Worm (Caenorhabditis elegans): ENCODE measurements around the gene msp-38.

msp-38 gene

ce11 chrIV:10111441-10111840, 32.1 kb downstream of the msp-38 start, which contains the start of gene spch-1:
Gene spch-1, minus strand, starts transcription at chrIV:10111541.
- TF ChIP-seq dmd-4 (tag; optimal IDR thresholded peaks at IDR 0.05; ENCODE audit: borderline replicate concordance) (no peak), gmeb-2 (tag; optimal IDR thresholded peaks at IDR 0.05) (no peak), ref-2 (tag; optimal IDR thresholded peaks at IDR 0.05) (no peak), K09A11.1 (tag; optimal IDR thresholded peaks at IDR 0.05; ENCODE audit: insufficient read depth) (no peak), ceh-24 (tag; optimal IDR thresholded peaks at IDR 0.05) (no peak), ets-4 (tag; optimal IDR thresholded peaks at IDR 0.05) (no peak), T23F11.4 (GFP tag; optimal IDR thresholded peaks at IDR 0.05) (no peak), sox-4 (tag; optimal IDR thresholded peaks at IDR 0.05) (no peak), pha-2 (tag; optimal IDR thresholded peaks at IDR 0.05) (no peak), ceh-45 (GFP tag; IDR thresholded peaks at IDR 0.05) (no peak), syd-9 (tag; optimal IDR thresholded peaks at IDR 0.05) (no peak)

DNA sequence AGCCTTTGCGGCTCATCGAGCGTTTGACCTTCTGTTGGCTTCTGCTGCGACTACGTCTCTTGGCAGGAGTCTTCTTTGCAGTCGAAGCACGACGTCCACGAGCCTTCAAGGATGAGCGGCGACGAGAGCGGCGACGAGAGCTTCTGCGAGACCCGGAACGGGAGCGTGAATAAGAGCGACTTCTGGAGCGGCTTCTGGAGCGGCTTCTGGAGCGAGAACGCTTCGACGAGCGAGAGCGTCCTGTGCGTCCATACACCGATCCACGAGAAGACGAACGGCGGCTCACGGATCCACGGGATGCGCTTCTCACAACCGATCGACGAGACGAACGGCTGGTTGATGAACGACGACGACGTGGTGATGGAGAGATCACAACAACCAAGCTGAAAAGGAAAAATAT, 32.7 kb downstream of the msp-38 start:
- TF ChIP-seq madf-2 (tag; optimal IDR thresholded peaks at IDR 0.05), result no peak
- TF ChIP-seq gmeb-2 (tag; optimal IDR thresholded peaks at IDR 0.05), result no peak
- TF ChIP-seq ceh-6 (GFP tag; optimal IDR thresholded peaks at IDR 0.05), result no peak
- no peak for TF ChIP-seq dmd-4 (tag; optimal IDR thresholded peaks at IDR 0.05; ENCODE audit: borderline replicate concordance)
- no peak for TF ChIP-seq hlh-13 (GFP tag; optimal IDR thresholded peaks at IDR 0.05)
- no peak for TF ChIP-seq ceh-30 (tag; optimal IDR thresholded peaks at IDR 0.05)
- TF ChIP-seq ceh-22 (tag; optimal IDR thresholded peaks at IDR 0.05), result no peak
- no peak for TF ChIP-seq C38D4.7 (GFP tag; optimal IDR thresholded peaks at IDR 0.05)
- no peak for TF ChIP-seq che-1 (tag; optimal IDR thresholded peaks at IDR 0.05)

DNA sequence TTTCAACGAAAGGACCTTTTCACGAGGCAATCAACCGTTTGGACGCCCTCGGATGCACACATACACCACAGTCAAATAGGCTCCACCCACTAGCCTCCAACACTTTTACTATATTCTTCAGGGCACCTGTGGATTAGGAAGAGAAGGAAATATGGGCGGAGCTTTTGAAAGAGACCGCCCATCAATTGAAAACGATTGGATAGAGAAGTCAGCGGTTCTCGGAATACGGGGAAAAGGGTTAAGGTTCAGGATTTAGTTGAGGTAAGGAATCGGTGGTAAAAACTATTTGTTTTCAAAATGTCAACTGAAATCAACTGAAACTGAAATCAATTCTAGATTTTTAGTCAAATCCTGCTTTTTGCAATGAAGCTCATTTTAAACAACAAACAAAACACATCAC, 33.1 kb downstream of the msp-38 start, which contains the start of gene egl-38:
Gene egl-38 (minus strand): TSS at position 101 of the 400 bp plus-strand sequence.
- TF ChIP-seq hlh-30 (tag; optimal IDR thresholded peaks at IDR 0.05; ENCODE audit: insufficient read depth) (no peak), lim-6 (tag; optimal IDR thresholded peaks at IDR 0.05) (no peak), elt-4 (tag; optimal IDR thresholded peaks at IDR 0.05) (no peak), ztf-16 (tag; optimal IDR thresholded peaks at IDR 0.05) (no peak), unc-55 (GFP tag; optimal IDR thresholded peaks at IDR 0.05) (no peak), ceh-18 (tag; optimal IDR thresholded peaks at IDR 0.05) (no peak), unc-86 (tag; optimal IDR thresholded peaks at IDR 0.05) (no peak), ceh-30 (tag; optimal IDR thresholded peaks at IDR 0.05) (no peak), fax-1 (tag; optimal IDR thresholded peaks at IDR 0.05) (no peak), ceh-24 (tag; optimal IDR thresholded peaks at IDR 0.05) (no peak), ceh-45 (GFP tag; IDR thresholded peaks at IDR 0.05) (no peak), ceh-14 (tag; optimal IDR thresholded peaks at IDR 0.05) (no peak), zip-5 (tag; optimal IDR thresholded peaks at IDR 0.05) (no peak)

ce11 chrIV:10096881-10097280, 46.7 kb downstream of the msp-38 start, which contains the start of gene dis-3:
Gene dis-3, plus strand, starts transcription at chrIV:10097202.
- TF ChIP-seq hlh-6 (tag; optimal IDR thresholded peaks at IDR 0.05) (no peak), npax-4 (tag; optimal IDR thresholded peaks at IDR 0.05) (no peak), ceh-2 (tag; optimal IDR thresholded peaks at IDR 0.05) (no peak), ztf-16 (tag; optimal IDR thresholded peaks at IDR 0.05) (no peak), mec-3 (tag; optimal IDR thresholded peaks at IDR 0.05; ENCODE audit: borderline replicate concordance) (no peak), pha-4 (tag; optimal IDR thresholded peaks at IDR 0.05) (no peak), lin-11 (tag; optimal IDR thresholded peaks at IDR 0.05) (no peak), unc-42 (tag; optimal IDR thresholded peaks at IDR 0.05) (no peak), ceh-24 (tag; optimal IDR thresholded peaks at IDR 0.05) (no peak), pag-3 (tag; optimal IDR thresholded peaks at IDR 0.05; ENCODE audit: borderline replicate concordance) (no peak), hlh-8 (tag; optimal IDR thresholded peaks at IDR 0.05) (no peak), K02D7.2 (tag; optimal IDR thresholded peaks at IDR 0.05) (no peak), ceh-22 (tag; optimal IDR thresholded peaks at IDR 0.05) (no peak), dmd-4 (tag; optimal IDR thresholded peaks at IDR 0.05; ENCODE audit: borderline replicate concordance) (no peak), odd-2 (tag; optimal IDR thresholded peaks at IDR 0.05) (no peak), ceh-30 (tag; optimal IDR thresholded peaks at IDR 0.05) (no peak), hlh-15 (tag; optimal IDR thresholded peaks at IDR 0.05) (no peak), pqm-1 (tag; optimal IDR thresholded peaks at IDR 0.05) (no peak), rnt-1 (tag; optimal IDR thresholded peaks at IDR 0.05) (no peak)
